ENCODE assay signal across 1 fruit fly cellular context in genomic region chr3R:11226496-11226895, dm6.
TF ChIP-seq lines count a peak whose summit lies in the region.

CG17726 (plus strand) TSS chr3R:11226762.

TF ChIP-seq in whole organism, embryonic, 481 proteins besides CTCF, POLR2A, EP300 and RAD21 (continued from another document and continues in another):
- peak; percentile 99 for TF ChIP-seq nmo (GFP tag; optimal IDR thresholded peaks at IDR 0.05; lab: Kevin White, UChicago)
- no peak for TF ChIP-seq sna (GFP tag; IDR thresholded peaks at IDR 0.05; lab: Robert Waterston, UW; ENCODE audit: partially characterized antibody)
- TF ChIP-seq CG34422 (GFP tag; IDR thresholded peaks at IDR 0.05; lab: Robert Waterston, UW) = peak; percentile 98
- peak; percentile 92 for TF ChIP-seq CG7745 (tag; optimal IDR thresholded peaks at IDR 0.05; lab: Kevin White, UChicago)
- peak; percentile 98 for TF ChIP-seq CG32767 (GFP tag; IDR thresholded peaks at IDR 0.05; lab: Robert Waterston, UW)
- peak; percentile 98 for TF ChIP-seq CG1602 (GFP tag; optimal IDR thresholded peaks at IDR 0.05; lab: Kevin White, UChicago)
- TF ChIP-seq CG1647 (GFP tag; optimal IDR thresholded peaks at IDR 0.05; lab: Kevin White, UChicago) = peak; percentile 80
- peak; percentile 97 for TF ChIP-seq CG11456 (GFP tag; IDR thresholded peaks at IDR 0.05; lab: Robert Waterston, UW)
- TF ChIP-seq CG15479 (GFP tag; optimal IDR thresholded peaks at IDR 0.05; lab: Kevin White, UChicago) = peak; percentile 65
- TF ChIP-seq CG16863 (GFP tag; optimal IDR thresholded peaks at IDR 0.05; lab: Kevin White, UChicago) = peak; percentile 90
- TF ChIP-seq CG13424 (tag; optimal IDR thresholded peaks at IDR 0.05; lab: Kevin White, UChicago) = peak; percentile 99
- TF ChIP-seq Sry-δ (GFP tag; optimal IDR thresholded peaks at IDR 0.05; lab: Kevin White, UChicago) = peak; percentile 45
- TF ChIP-seq CG1233 (GFP tag; optimal IDR thresholded peaks at IDR 0.05; lab: Kevin White, UChicago) = peak; percentile 91
- TF ChIP-seq ranshi (GFP tag; IDR thresholded peaks at IDR 0.05; lab: Robert Waterston, UW) = peak; percentile 98
- peak; percentile 98 for TF ChIP-seq CG32532 (GFP tag; IDR thresholded peaks at IDR 0.05; lab: Robert Waterston, UW)
- peak; percentile 98 for TF ChIP-seq CG12659 (GFP tag; optimal IDR thresholded peaks at IDR 0.05; lab: Kevin White, UChicago)
- TF ChIP-seq CG3726 (GFP tag; IDR thresholded peaks at IDR 0.05; lab: Robert Waterston, UW) = peak; percentile 95
- peak; percentile 19 for TF ChIP-seq Dp (GFP tag; optimal IDR thresholded peaks at IDR 0.05; lab: Kevin White, UChicago)
- peak; percentile 89 for TF ChIP-seq Doc2 (GFP tag; IDR thresholded peaks at IDR 0.05; lab: Robert Waterston, UW)
- TF ChIP-seq CG6791 (GFP tag; IDR thresholded peaks at IDR 0.05; lab: Robert Waterston, UW; ENCODE audit: partially characterized antibody) = no peak
- peak; percentile 98 for TF ChIP-seq Drgx (GFP tag; IDR thresholded peaks at IDR 0.05; lab: Robert Waterston, UW)
- peak; percentile 87 for TF ChIP-seq CG30020 (tag; optimal IDR thresholded peaks at IDR 0.05; lab: Kevin White, UChicago)
- TF ChIP-seq fd102C (GFP tag; optimal IDR thresholded peaks at IDR 0.05; lab: Kevin White, UChicago) = peak; percentile 91
- peak; percentile 95 for TF ChIP-seq CG31224 (GFP tag; IDR thresholded peaks at IDR 0.05; lab: Robert Waterston, UW)
- TF ChIP-seq CG1603 (tag; optimal IDR thresholded peaks at IDR 0.05; lab: Kevin White, UChicago) = peak; percentile 91
- TF ChIP-seq CG9797 (GFP tag; optimal IDR thresholded peaks at IDR 0.05; lab: Kevin White, UChicago) = peak; percentile 12
- TF ChIP-seq ham (GFP tag; IDR thresholded peaks at IDR 0.05; lab: Robert Waterston, UW) = peak; percentile 88; the same call in 1 of the 2 replicates
- peak; percentile 90 for TF ChIP-seq NFAT (GFP tag; IDR thresholded peaks at IDR 0.05; lab: Robert Waterston, UW)
- TF ChIP-seq tll (GFP tag; optimal IDR thresholded peaks at IDR 0.05; lab: Kevin White, UChicago) = peak in 1 of 2 experiments; percentile 65
- TF ChIP-seq CG10979 (tag; optimal IDR thresholded peaks at IDR 0.05; lab: Kevin White, UChicago) = peak; percentile 97
- TF ChIP-seq salm (tag; optimal IDR thresholded peaks at IDR 0.05; lab: Kevin White, UChicago) = peak; percentile 97
- TF ChIP-seq C15 (GFP tag; IDR thresholded peaks at IDR 0.05; lab: Robert Waterston, UW) = peak; percentile 92
- TF ChIP-seq az2 (GFP tag; optimal IDR thresholded peaks at IDR 0.05; lab: Kevin White, UChicago) = peak; percentile 98
- TF ChIP-seq Dip2 (GFP tag; IDR thresholded peaks at IDR 0.05; lab: Robert Waterston, UW) = peak; percentile 69
- TF ChIP-seq run (tag; optimal IDR thresholded peaks at IDR 0.05; lab: Kevin White, UChicago) = peak; percentile 96
- TF ChIP-seq gfzf (GFP tag; optimal IDR thresholded peaks at IDR 0.05; lab: Kevin White, UChicago) = peak; percentile 20
- TF ChIP-seq CG12104 (GFP tag; optimal IDR thresholded peaks at IDR 0.05; lab: Kevin White, UChicago) = peak; percentile 89
- TF ChIP-seq Dfd (GFP tag; optimal IDR thresholded peaks at IDR 0.05; lab: Kevin White, UChicago) = no peak
- TF ChIP-seq trh (GFP tag; optimal IDR thresholded peaks at IDR 0.05; lab: Kevin White, UChicago) = peak; percentile 91
- TF ChIP-seq CG10959 (GFP tag; IDR thresholded peaks at IDR 0.05; lab: Robert Waterston, UW) = peak; percentile 96
- peak; percentile 96 for TF ChIP-seq wdn (GFP tag; IDR thresholded peaks at IDR 0.05; lab: Robert Waterston, UW)
- peak; percentile 96 for TF ChIP-seq CG7556 (GFP tag; optimal IDR thresholded peaks at IDR 0.05; lab: Kevin White, UChicago)
- TF ChIP-seq Camta (GFP tag; optimal IDR thresholded peaks at IDR 0.05; lab: Kevin White, UChicago) = peak; percentile 95
- peak; percentile 97 for TF ChIP-seq rib (GFP tag; IDR thresholded peaks at IDR 0.05; lab: Robert Waterston, UW)
- TF ChIP-seq CG18764 (GFP tag; optimal IDR thresholded peaks at IDR 0.05; lab: Kevin White, UChicago) = peak; percentile 89
- TF ChIP-seq CrebB (tag; optimal IDR thresholded peaks at IDR 0.05; lab: Kevin White, UChicago) = peak; percentile 96
- TF ChIP-seq insv (GFP tag; optimal IDR thresholded peaks at IDR 0.05; lab: Kevin White, UChicago) = peak in 1 of 2 experiments; percentile 60
- TF ChIP-seq fu2 (GFP tag; optimal IDR thresholded peaks at IDR 0.05; lab: Kevin White, UChicago) = peak; percentile 82
- no peak for TF ChIP-seq exex (tag; optimal IDR thresholded peaks at IDR 0.05; lab: Kevin White, UChicago)
- TF ChIP-seq Nf-YC (tag; optimal IDR thresholded peaks at IDR 0.05; lab: Kevin White, UChicago) = peak; percentile 79
- TF ChIP-seq Max (GFP tag; optimal IDR thresholded peaks at IDR 0.05; lab: Kevin White, UChicago) = peak; percentile 94
- TF ChIP-seq CG11723 (GFP tag; optimal IDR thresholded peaks at IDR 0.05; lab: Kevin White, UChicago) = peak; percentile 87
- peak; percentile 99 for TF ChIP-seq stc (GFP tag; IDR thresholded peaks at IDR 0.05; lab: Robert Waterston, UW)
- TF ChIP-seq ci (GFP tag; IDR thresholded peaks at IDR 0.05; lab: Robert Waterston, UW) = peak; percentile 99
- TF ChIP-seq MBD-R2 (GFP tag; IDR thresholded peaks at IDR 0.05; lab: Robert Waterston, UW) = peak; percentile 99
- TF ChIP-seq psq (GFP tag; optimal IDR thresholded peaks at IDR 0.05; lab: Kevin White, UChicago) = peak; percentile 88
- peak; percentile 94 for TF ChIP-seq CG11696 (GFP tag; IDR thresholded peaks at IDR 0.05; lab: Robert Waterston, UW)
- peak; percentile 93 for TF ChIP-seq bab2 (GFP tag; optimal IDR thresholded peaks at IDR 0.05; lab: Kevin White, UChicago)
- TF ChIP-seq Aef1 (GFP tag; IDR thresholded peaks at IDR 0.05; lab: Robert Waterston, UW) = peak; percentile 97
- peak; percentile 99 for TF ChIP-seq ap (GFP tag; IDR thresholded peaks at IDR 0.05; lab: Robert Waterston, UW)
- TF ChIP-seq da (GFP tag; optimal IDR thresholded peaks at IDR 0.05; lab: Kevin White, UChicago) = peak; percentile 88
- TF ChIP-seq CG7963 (GFP tag; IDR thresholded peaks at IDR 0.05; lab: Robert Waterston, UW; ENCODE audit: partially characterized antibody) = no peak
- peak; percentile 88 for TF ChIP-seq GATAe (GFP tag; conservative IDR thresholded peaks at IDR 0.05; lab: Robert Waterston, UW)
- peak; percentile 95 for TF ChIP-seq Rx (GFP tag; IDR thresholded peaks at IDR 0.05; lab: Robert Waterston, UW)
- peak; percentile 96 for TF ChIP-seq CG13296 (GFP tag; optimal IDR thresholded peaks at IDR 0.05; lab: Kevin White, UChicago)
- TF ChIP-seq zfh1 (GFP tag; IDR thresholded peaks at IDR 0.05; lab: Robert Waterston, UW) = peak; percentile 98
- peak; percentile 62 to 99 for TF ChIP-seq bsh (GFP tag; optimal IDR thresholded peaks at IDR 0.05; lab: Kevin White, UChicago)
- TF ChIP-seq Spps (tag; optimal IDR thresholded peaks at IDR 0.05; lab: Kevin White, UChicago) = peak; percentile 96
- peak; percentile 86 for TF ChIP-seq CG15514 (GFP tag; optimal IDR thresholded peaks at IDR 0.05; lab: Kevin White, UChicago)
- peak; percentile 97 for TF ChIP-seq fd3F (GFP tag; optimal IDR thresholded peaks at IDR 0.05; lab: Kevin White, UChicago)
- no peak for TF ChIP-seq Sin3A (optimal IDR thresholded peaks at IDR 0.05; lab: Kevin White, UChicago)
- peak; percentile 97 for TF ChIP-seq Hr3 (GFP tag; optimal IDR thresholded peaks at IDR 0.05; lab: Kevin White, UChicago)
- TF ChIP-seq CG10209 (GFP tag; optimal IDR thresholded peaks at IDR 0.05; lab: Kevin White, UChicago) = peak; percentile 97
- TF ChIP-seq grau (tag; optimal IDR thresholded peaks at IDR 0.05; lab: Kevin White, UChicago) = peak; percentile 97
- peak; percentile 94 for TF ChIP-seq Taf1 (GFP tag; IDR thresholded peaks at IDR 0.05; lab: Robert Waterston, UW)
- TF ChIP-seq CG5245 (GFP tag; optimal IDR thresholded peaks at IDR 0.05; lab: Kevin White, UChicago) = peak; percentile 84
- TF ChIP-seq CG10147 (GFP tag; optimal IDR thresholded peaks at IDR 0.05; lab: Kevin White, UChicago) = peak; percentile 95
- TF ChIP-seq CG11504 (tag; optimal IDR thresholded peaks at IDR 0.05; lab: Kevin White, UChicago) = peak; percentile 95
- TF ChIP-seq pan (optimal IDR thresholded peaks at IDR 0.05; lab: Kevin White, UChicago) = peak in 1 of 2 experiments; percentile 73
- peak in 1 of 2 experiments; percentile 98 for TF ChIP-seq pan (GFP tag; optimal IDR thresholded peaks at IDR 0.05 in 1 of 2, IDR thresholded peaks at IDR 0.05 in 1 of 2)
- peak; percentile 96 for TF ChIP-seq ind (GFP tag; optimal IDR thresholded peaks at IDR 0.05; lab: Kevin White, UChicago)
- peak; percentile 97 for TF ChIP-seq HmgZ (tag; optimal IDR thresholded peaks at IDR 0.05; lab: Kevin White, UChicago)
- TF ChIP-seq amos (GFP tag; IDR thresholded peaks at IDR 0.05; lab: Robert Waterston, UW; ENCODE audit: partially characterized antibody) = no peak
- TF ChIP-seq z (GFP tag; IDR thresholded peaks at IDR 0.05; lab: Robert Waterston, UW) = peak; percentile 75; the same call in 1 of the 3 replicates
- peak; percentile 97 for TF ChIP-seq sisA (GFP tag; IDR thresholded peaks at IDR 0.05; lab: Robert Waterston, UW)
- TF ChIP-seq CG17912 (GFP tag; optimal IDR thresholded peaks at IDR 0.05; lab: Kevin White, UChicago) = peak; percentile 87
- peak; percentile 76; the same call in 1 of the 3 replicates for TF ChIP-seq sr (GFP tag; IDR thresholded peaks at IDR 0.05; lab: Robert Waterston, UW)
- TF ChIP-seq Vsx1 (GFP tag; optimal IDR thresholded peaks at IDR 0.05; lab: Kevin White, UChicago) = no peak
- peak; percentile 97 for TF ChIP-seq Med (GFP tag; lab: Kevin White, UChicago)
- TF ChIP-seq Opbp (GFP tag; IDR thresholded peaks at IDR 0.05; lab: Robert Waterston, UW; ENCODE audit: partially characterized antibody) = no peak
- peak; percentile 56; the same call in 1 of the 2 replicates for TF ChIP-seq CG13287 (GFP tag; IDR thresholded peaks at IDR 0.05; lab: Robert Waterston, UW; ENCODE audit: partially characterized antibody)
- peak; percentile 89 for TF ChIP-seq aop (GFP tag; IDR thresholded peaks at IDR 0.05; lab: Robert Waterston, UW)
- TF ChIP-seq CG10267 (tag; optimal IDR thresholded peaks at IDR 0.05; lab: Kevin White, UChicago) = peak; percentile 94
- peak; percentile 97 for TF ChIP-seq CG3847 (GFP tag; IDR thresholded peaks at IDR 0.05; lab: Robert Waterston, UW)
- no peak for TF ChIP-seq yki (optimal IDR thresholded peaks at IDR 0.05; lab: Kevin White, UChicago)
- peak; percentile 96 for TF ChIP-seq Nf-YA (GFP tag; IDR thresholded peaks at IDR 0.05; lab: Robert Waterston, UW)
- TF ChIP-seq B-H1 (GFP tag; IDR thresholded peaks at IDR 0.05; lab: Robert Waterston, UW) = peak; percentile 97
- TF ChIP-seq CG32772 (GFP tag; IDR thresholded peaks at IDR 0.05; lab: Robert Waterston, UW) = peak; percentile 98
- TF ChIP-seq Lim3 (GFP tag; IDR thresholded peaks at IDR 0.05; lab: Robert Waterston, UW) = peak; percentile 92
- peak; percentile 98 for TF ChIP-seq ttk (GFP tag; IDR thresholded peaks at IDR 0.05; lab: Robert Waterston, UW)
- peak; percentile 70 for TF ChIP-seq her (GFP tag; optimal IDR thresholded peaks at IDR 0.05; lab: Kevin White, UChicago)
- peak; percentile 99 for TF ChIP-seq Xrp1 (GFP tag; IDR thresholded peaks at IDR 0.05; lab: Robert Waterston, UW)
- peak; percentile 27 for TF ChIP-seq ab (GFP tag; optimal IDR thresholded peaks at IDR 0.05; lab: Kevin White, UChicago)
- TF ChIP-seq CG8359 (GFP tag; optimal IDR thresholded peaks at IDR 0.05; lab: Kevin White, UChicago; ENCODE audit: borderline replicate concordance) = peak; percentile 83
- peak; percentile 97 for TF ChIP-seq CG7372 (GFP tag; IDR thresholded peaks at IDR 0.05; lab: Robert Waterston, UW)
- peak; percentile 91 for TF ChIP-seq CG12236 (GFP tag; optimal IDR thresholded peaks at IDR 0.05; lab: Kevin White, UChicago)
- peak; percentile 92 for TF ChIP-seq klu (GFP tag; IDR thresholded peaks at IDR 0.05; lab: Robert Waterston, UW)
- TF ChIP-seq dpn (GFP tag; optimal IDR thresholded peaks at IDR 0.05; lab: Kevin White, UChicago) = peak; percentile 91 to 97
- peak; percentile 62 to 88 for TF ChIP-seq crp (GFP tag; optimal IDR thresholded peaks at IDR 0.05; lab: Kevin White, UChicago)
- no peak for TF ChIP-seq CG8478 (optimal IDR thresholded peaks at IDR 0.05; lab: Kevin White, UChicago)
- TF ChIP-seq pzg (GFP tag; optimal IDR thresholded peaks at IDR 0.05; lab: Kevin White, UChicago) = peak; percentile 24
- peak; percentile 86 for TF ChIP-seq CG2116 (GFP tag; optimal IDR thresholded peaks at IDR 0.05; lab: Kevin White, UChicago)
- peak; percentile 92 for TF ChIP-seq CG6254 (GFP tag; optimal IDR thresholded peaks at IDR 0.05; lab: Kevin White, UChicago)
- TF ChIP-seq CG10366 (GFP tag; IDR thresholded peaks at IDR 0.05; lab: Robert Waterston, UW) = peak; percentile 98
- TF ChIP-seq CG4424 (GFP tag; optimal IDR thresholded peaks at IDR 0.05; lab: Kevin White, UChicago) = peak; percentile 97
- peak; percentile 92 for TF ChIP-seq Hand (GFP tag; optimal IDR thresholded peaks at IDR 0.05; lab: Kevin White, UChicago)
- peak; percentile 99 for TF ChIP-seq so (GFP tag; IDR thresholded peaks at IDR 0.05; lab: Robert Waterston, UW)
- TF ChIP-seq lola (GFP tag; optimal IDR thresholded peaks at IDR 0.05; lab: Kevin White, UChicago) = peak in 1 of 3 experiments; percentile 98
- peak; percentile 79 for TF ChIP-seq dm (GFP tag; optimal IDR thresholded peaks at IDR 0.05; lab: Kevin White, UChicago)
- TF ChIP-seq Side (GFP tag; optimal IDR thresholded peaks at IDR 0.05; lab: Kevin White, UChicago) = peak; percentile 86
- peak; percentile 98 for TF ChIP-seq ase (GFP tag; IDR thresholded peaks at IDR 0.05; lab: Robert Waterston, UW)
- peak; percentile 39 for TF ChIP-seq Sry-β (GFP tag; optimal IDR thresholded peaks at IDR 0.05; lab: Kevin White, UChicago)
- TF ChIP-seq Neu2 (GFP tag; optimal IDR thresholded peaks at IDR 0.05; lab: Kevin White, UChicago; ENCODE audit: borderline replicate concordance) = no peak
- TF ChIP-seq sens-2 (GFP tag; IDR thresholded peaks at IDR 0.05; lab: Robert Waterston, UW) = peak; percentile 97
- peak; percentile 54 for TF ChIP-seq emc (GFP tag; optimal IDR thresholded peaks at IDR 0.05; lab: Kevin White, UChicago)
- peak; percentile 89 for TF ChIP-seq gsb (GFP tag; IDR thresholded peaks at IDR 0.05; lab: Robert Waterston, UW)
- TF ChIP-seq unpg (GFP tag; optimal IDR thresholded peaks at IDR 0.05; lab: Kevin White, UChicago) = peak; percentile 99
- peak; percentile 88 for TF ChIP-seq Elba2 (GFP tag; optimal IDR thresholded peaks at IDR 0.05; lab: Kevin White, UChicago)
- TF ChIP-seq inv (GFP tag; IDR thresholded peaks at IDR 0.05; lab: Robert Waterston, UW; ENCODE audit: partially characterized antibody) = no peak
- TF ChIP-seq CG6765 (GFP tag; optimal IDR thresholded peaks at IDR 0.05; lab: Kevin White, UChicago) = peak; percentile 89
- peak; percentile 95 for TF ChIP-seq CG4404 (GFP tag; IDR thresholded peaks at IDR 0.05; lab: Robert Waterston, UW)
